Worm (Caenorhabditis elegans): ENCODE results near the gene nspb-5.

nspb-5 gene

ce11 chrIV:6622142-6622541 is 23.3 kb downstream of the nspb-5 start:
- TF ChIP-seq ces-1 (GFP tag; optimal IDR thresholded peaks at IDR 0.05) (no peak), nhr-42 (GFP tag; IDR thresholded peaks at IDR 0.05) (no peak), mxl-3 (GFP tag; optimal IDR thresholded peaks at IDR 0.05) (no peak), F37D6.2 (tag; optimal IDR thresholded peaks at IDR 0.05) (no peak), hlh-30 (tag; optimal IDR thresholded peaks at IDR 0.05; ENCODE audit: insufficient read depth) (no peak), dve-1 (tag; optimal IDR thresholded peaks at IDR 0.05; ENCODE audit: insufficient read depth) (peak; percentile 50), nhr-28 (tag; optimal IDR thresholded peaks at IDR 0.05) (peak; percentile 75), mdl-1 (tag; optimal IDR thresholded peaks at IDR 0.05) (peak in 1 of 2 experiments; percentile 7), lin-38 (GFP tag; IDR thresholded peaks at IDR 0.05) (no peak), skn-1 (tag; optimal IDR thresholded peaks at IDR 0.05) (no peak), nhr-10 (tag; optimal IDR thresholded peaks at IDR 0.05) (no peak)

- no peak for TF ChIP-seq ces-1 (GFP tag; optimal IDR thresholded peaks at IDR 0.05)
- no peak for TF ChIP-seq mxl-2 (GFP tag; conservative IDR thresholded peaks at IDR 0.05)
- no peak for TF ChIP-seq ztf-11 (tag; optimal IDR thresholded peaks at IDR 0.05)
- TF ChIP-seq ama-1 (optimal IDR thresholded peaks at IDR 0.05) = no peak
- no peak for TF ChIP-seq nhr-6 (tag; optimal IDR thresholded peaks at IDR 0.05)
- TF ChIP-seq unc-130 (GFP tag; optimal IDR thresholded peaks at IDR 0.05) = no peak
- no peak for TF ChIP-seq tra-1 (GFP tag; IDR thresholded peaks at IDR 0.05)
- TF ChIP-seq ceh-32 (tag; optimal IDR thresholded peaks at IDR 0.05; ENCODE audit: poor library complexity) = no peak
Measured at ce11 chrIV:6623390-6623789, 24.6 kb downstream of the nspb-5 start, which contains the start of gene C01B10.44. Gene C01B10.44 (plus strand): TSS chrIV:6623690.

- no peak for TF ChIP-seq zip-2 (tag; optimal IDR thresholded peaks at IDR 0.05)
- TF ChIP-seq daf-16 (GFP tag; optimal IDR thresholded peaks at IDR 0.05) = no peak
- peak; percentile 81 for TF ChIP-seq daf-16 (tag; optimal IDR thresholded peaks at IDR 0.05)
- no peak for TF ChIP-seq spr-1 (tag; optimal IDR thresholded peaks at IDR 0.05)
- peak; percentile 68 for TF ChIP-seq pqm-1 (tag; optimal IDR thresholded peaks at IDR 0.05)
- no peak for TF ChIP-seq mdl-1 (tag; optimal IDR thresholded peaks at IDR 0.05)
- TF ChIP-seq ZK546.5 (tag; optimal IDR thresholded peaks at IDR 0.05) = no peak
- TF ChIP-seq hmg-1.1 (GFP tag; IDR thresholded peaks at IDR 0.05) = no peak
- no peak for TF ChIP-seq ctbp-1 (GFP tag; IDR thresholded peaks at IDR 0.05)
- peak; percentile 5 for TF ChIP-seq nhr-102 (tag; optimal IDR thresholded peaks at IDR 0.05)
- TF ChIP-seq gei-8 (GFP tag; optimal IDR thresholded peaks at IDR 0.05) = no peak
- TF ChIP-seq nhr-28 (tag; optimal IDR thresholded peaks at IDR 0.05) = peak; percentile 54
- TF ChIP-seq mxl-3 (GFP tag; optimal IDR thresholded peaks at IDR 0.05) = no peak
- TF ChIP-seq dve-1 (tag; optimal IDR thresholded peaks at IDR 0.05; ENCODE audit: insufficient read depth) = peak; percentile 51
Measured at ce11 chrIV:6627798-6628197, 29.0 kb downstream of the nspb-5 start, which contains the start of gene cest-5.2. Gene cest-5.2 (minus strand): TSS chrIV:6627925.

ce11 chrIV:6631704-6632272 is 32.9 kb downstream of the nspb-5 start, which contains the start of the genes cest-5.1 and C01B10.9:
Gene cest-5.1 (minus strand): TSS chrIV:6631754.
Gene C01B10.9 (plus strand): TSS chrIV:6632222.
- TF ChIP-seq lsy-2 (tag; optimal IDR thresholded peaks at IDR 0.05) (peak in 1 of 2 experiments; percentile 79), zip-2 (tag; optimal IDR thresholded peaks at IDR 0.05) (peak; percentile 4), lin-38 (GFP tag; IDR thresholded peaks at IDR 0.05) (peak; percentile 74), mep-1 (tag; optimal IDR thresholded peaks at IDR 0.05) (no peak), tra-1 (GFP tag; IDR thresholded peaks at IDR 0.05) (no peak), hif-1 (tag; optimal IDR thresholded peaks at IDR 0.05) (peak in 1 of 2 experiments; percentile 90), mes-2 (tag; optimal IDR thresholded peaks at IDR 0.05; ENCODE audit: poor library complexity, severe bottlenecking) (peak; percentile 99), nhr-102 (tag; optimal IDR thresholded peaks at IDR 0.05) (peak; percentile 33), snpc-1.2 (GFP tag; IDR thresholded peaks at IDR 0.05) (peak; percentile 90), ZK337.2 (GFP tag; IDR thresholded peaks at IDR 0.05) (peak; percentile 86), dve-1 (tag; optimal IDR thresholded peaks at IDR 0.05; ENCODE audit: insufficient read depth) (peak; percentile 49), nhr-77 (tag; optimal IDR thresholded peaks at IDR 0.05) (no peak), daf-16 (GFP tag; optimal IDR thresholded peaks at IDR 0.05) (peak in 1 of 2 experiments; percentile 7), daf-16 (tag; optimal IDR thresholded peaks at IDR 0.05) (peak; percentile 59), unc-130 (GFP tag; optimal IDR thresholded peaks at IDR 0.05) (peak; percentile 88), arid-1 (GFP tag; conservative IDR thresholded peaks at IDR 0.05) (no peak), T20F7.1 (GFP tag; optimal IDR thresholded peaks at IDR 0.05) (peak; percentile 15), nhr-28 (tag; optimal IDR thresholded peaks at IDR 0.05) (peak; percentile 31), dpl-1 (GFP tag; optimal IDR thresholded peaks at IDR 0.05) (peak; percentile 95), rbr-2 (tag; optimal IDR thresholded peaks at IDR 0.05) (peak; percentile 30), madf-9 (GFP tag; conservative IDR thresholded peaks at IDR 0.05) (0 out of 2 replicates have a peak, but pooled peaks have one; percentile 31), snpc-4 (tag; optimal IDR thresholded peaks at IDR 0.05) (peak; percentile 12), ceh-44 (GFP tag; IDR thresholded peaks at IDR 0.05) (peak; percentile 33; the same call in 1 of the 2 replicates), zfp-3 (GFP tag; conservative IDR thresholded peaks at IDR 0.05) (no peak)
